Worm (Caenorhabditis elegans) whole organism, mixed stage, embryonic: ENCODE results near the gene Y38F2AL.12.

Source experiments
- M03D4.4 ChIP-seq: sonication (generic microtip); optimal IDR thresholded peaks from 2 replicates; lab custom pipeline; 2017; ENCODE audit warnings: mild to moderate bottlenecking, missing genetic modification characterization, missing compliant biosample characterization
- ceh-83 ChIP-seq: fragments of 200-800 bp; sonication (Bioruptor generic); optimal IDR thresholded peaks from 2 replicates; lab custom pipeline; 2018; ENCODE audit warnings: mild to moderate bottlenecking, missing genetic modification characterization, missing compliant biosample characterization
- ces-1 ChIP-seq: fragments of 150-350 bp; optimal IDR thresholded peaks from 2 replicates; lab custom pipeline; 2014; ENCODE audit warnings: missing biosample characterization, missing genetic modification reagents, missing genetic modification characterization
- flh-1 ChIP-seq: fragments of 200-800 bp; sonication (Bioruptor generic); optimal IDR thresholded peaks from 2 replicates; lab custom pipeline; 2018; ENCODE audit warnings: mild to moderate bottlenecking, missing genetic modification characterization, moderate library complexity, missing compliant biosample characterization
- hlh-1 ChIP-seq: fragments of 150-350 bp; optimal IDR thresholded peaks from 2 replicates; lab custom pipeline; 2014; ENCODE audit warnings: missing biosample characterization, missing genetic modification reagents, missing genetic modification characterization
- lin-13 ChIP-seq: fragments of 150-350 bp; optimal IDR thresholded peaks from 2 replicates; lab custom pipeline; 2014; ENCODE audit warnings: missing biosample characterization, missing genetic modification characterization
- lsy-2 ChIP-seq: fragments of 150-350 bp; optimal IDR thresholded peaks from 2 replicates; lab custom pipeline; 2014; ENCODE audit warnings: missing biosample characterization, missing genetic modification characterization
- mep-1 ChIP-seq: fragments of 150-350 bp; optimal IDR thresholded peaks from 2 replicates; lab custom pipeline; 2017; ENCODE audit warnings: missing biosample characterization, missing genetic modification reagents, missing genetic modification characterization, inconsistent platforms
- unc-120 ChIP-seq: sonication (generic microtip); optimal IDR thresholded peaks from 2 replicates; lab custom pipeline; 2017; ENCODE audit warnings: missing genetic modification characterization, missing compliant biosample characterization; ENCODE audit not compliant: poor library complexity, severe bottlenecking
- ztf-11 ChIP-seq: fragments of 150-350 bp; optimal IDR thresholded peaks from 2 replicates; lab custom pipeline; 2014; ENCODE audit warnings: missing biosample characterization, missing genetic modification characterization

Y38F2AL.12 gene

DNA sequence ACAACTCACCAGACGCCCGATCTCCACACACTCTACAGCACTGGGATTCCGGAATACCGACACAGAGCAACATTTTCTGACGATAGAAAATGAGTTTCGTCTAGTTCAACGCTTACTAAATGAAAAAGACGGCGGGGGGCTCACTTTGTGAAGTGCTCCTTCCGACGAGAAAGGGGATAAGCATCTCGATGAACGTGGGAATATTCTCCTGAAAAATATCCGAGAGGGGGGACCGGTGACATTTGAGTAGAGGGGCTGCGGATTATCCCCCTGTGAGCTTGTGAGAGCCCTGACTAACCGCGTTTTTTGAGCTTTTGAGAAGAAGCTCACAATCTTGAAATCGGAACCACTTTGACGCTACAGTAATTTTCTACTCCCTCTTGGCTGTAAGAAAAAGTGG is 13.2 kb downstream of the Y38F2AL.12 start, which contains the start of gene nhr-236:
nhr-236 (minus strand) TSS at position 101 of the 400 bp plus-strand sequence.
- TF ChIP-seq hlh-1 (tag; lab: Kevin White, UChicago) (no peak), ceh-83 (GFP tag; lab: Kevin White, UChicago) (no peak), flh-1 (GFP tag; lab: Kevin White, UChicago) (no peak), M03D4.4 (tag; lab: Kevin White, UChicago) (no peak), unc-120 (tag; lab: Kevin White, UChicago) (no peak)

DNA sequence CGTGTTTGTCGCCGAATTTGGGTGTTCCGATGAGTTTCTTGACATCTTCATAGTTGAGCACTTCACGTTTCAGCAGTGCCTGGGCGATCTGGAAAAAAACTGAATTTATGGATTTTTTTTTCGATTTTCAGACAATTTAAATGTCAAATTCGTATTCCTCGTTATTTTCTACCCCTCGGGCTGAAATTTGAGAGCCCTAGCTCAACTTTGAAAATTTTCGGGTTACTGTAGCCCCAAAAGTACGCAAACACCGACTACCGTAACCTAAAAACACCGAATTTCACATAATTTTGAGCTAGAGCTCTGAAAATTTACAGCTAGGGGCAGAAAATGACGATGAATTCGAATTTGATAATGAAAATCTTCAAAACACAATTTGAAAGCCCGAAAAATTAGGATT is 17.6 kb downstream of the Y38F2AL.12 start:
- TF ChIP-seq ztf-11 (tag; lab: Kevin White, UChicago): no peak
- TF ChIP-seq lsy-2 (tag; lab: Kevin White, UChicago): peak; percentile 67

DNA sequence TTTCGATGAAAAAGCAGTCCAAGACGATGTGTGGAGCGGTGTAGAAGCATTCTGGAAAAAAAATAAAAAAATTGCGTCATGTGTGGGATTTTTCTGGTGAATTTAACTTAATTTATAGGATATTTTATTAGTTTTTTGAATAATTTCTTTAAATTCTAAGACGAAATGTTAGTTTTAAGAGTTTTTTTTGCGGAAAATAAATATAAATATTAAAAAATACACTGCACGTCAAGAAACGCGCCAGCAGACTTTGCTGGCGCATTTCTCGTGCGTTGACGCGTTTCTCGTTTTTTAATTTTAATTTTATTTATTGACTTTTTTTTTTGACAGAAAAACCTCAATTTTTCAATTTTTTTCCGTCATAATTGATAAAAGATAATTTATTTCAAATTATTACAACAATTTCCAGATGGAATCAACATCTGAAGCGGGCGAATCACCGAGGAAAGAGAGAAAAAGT is 32.5 kb downstream of the Y38F2AL.12 start, which contains the start of the genes ppgn-1 and tftc-1:
ppgn-1 (minus strand) TSS at position 51 of the 460 bp plus-strand sequence.
tftc-1 (plus strand) TSS at position 410 of the 460 bp plus-strand sequence.
- TF ChIP-seq mep-1 (tag; lab: Kevin White, UChicago): peak; percentile 28
- no peak for TF ChIP-seq hlh-1 (tag; lab: Kevin White, UChicago)
- TF ChIP-seq lin-13 (tag; lab: Kevin White, UChicago): peak; percentile 13
- TF ChIP-seq ces-1 (GFP tag; lab: Kevin White, UChicago): peak; percentile 81
- TF ChIP-seq, all 35 proteins: peak for 3
